Fruit fly (Drosophila melanogaster): ENCODE results near the gene CG31788.

The CG31788 gene

DNA sequence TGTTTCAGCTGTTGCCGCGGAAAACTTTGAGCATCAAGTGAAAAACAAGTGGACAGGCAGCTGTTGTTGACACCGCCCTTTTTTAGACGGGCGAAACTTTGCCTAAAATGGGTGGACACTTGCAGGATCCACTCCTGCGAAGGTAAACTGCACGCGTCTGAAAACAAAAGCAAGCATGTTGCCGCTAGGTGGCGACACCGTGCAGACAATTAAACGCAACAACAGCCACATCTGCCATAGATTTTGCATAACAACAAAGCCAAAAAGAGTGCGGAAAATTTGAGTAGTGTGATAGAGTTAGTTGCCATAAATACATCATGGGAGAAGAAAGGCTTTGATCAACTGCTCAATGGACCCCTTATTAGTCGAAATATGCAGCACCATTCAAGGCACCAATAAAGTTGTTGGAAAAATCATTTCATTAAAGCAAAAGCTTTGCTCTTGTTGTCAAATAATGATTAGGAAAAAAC, 36.7 kb upstream of the CG31788 start, which contains the start of gene CG5790:
CG5790 (plus strand) TSS at position 420 of the 470 bp plus-strand sequence.
- TF ChIP-seq psq (GFP tag; optimal IDR thresholded peaks at IDR 0.05) (no peak), Jra (GFP tag; optimal IDR thresholded peaks at IDR 0.05) (no peak), CrebA (GFP tag; optimal IDR thresholded peaks at IDR 0.05; ENCODE audit: borderline replicate concordance) (no peak), dl (GFP tag; optimal IDR thresholded peaks at IDR 0.05; ENCODE audit: insufficient read depth in 1 of 2, partially characterized antibody in 2 of 2) (no peak), dsf (GFP tag; optimal IDR thresholded peaks at IDR 0.05; ENCODE audit: borderline replicate concordance) (no peak), sage (GFP tag; optimal IDR thresholded peaks at IDR 0.05) (no peak), CG9705 (GFP tag; optimal IDR thresholded peaks at IDR 0.05) (no peak), jim (GFP tag; optimal IDR thresholded peaks at IDR 0.05) (no peak), Sp1 (GFP tag; optimal IDR thresholded peaks at IDR 0.05) (no peak), Myc (optimal IDR thresholded peaks at IDR 0.05) (no peak), br (GFP tag; optimal IDR thresholded peaks at IDR 0.05) (no peak), Mio (GFP tag; optimal IDR thresholded peaks at IDR 0.05) (no peak), Dfd (GFP tag; optimal IDR thresholded peaks at IDR 0.05) (no peak), HLH106 (tag; optimal IDR thresholded peaks at IDR 0.05) (no peak), Hr83 (GFP tag; optimal IDR thresholded peaks at IDR 0.05; ENCODE audit: poor library complexity, severe bottlenecking) (no peak), Hr78 (GFP tag; optimal IDR thresholded peaks at IDR 0.05) (no peak)

DNA sequence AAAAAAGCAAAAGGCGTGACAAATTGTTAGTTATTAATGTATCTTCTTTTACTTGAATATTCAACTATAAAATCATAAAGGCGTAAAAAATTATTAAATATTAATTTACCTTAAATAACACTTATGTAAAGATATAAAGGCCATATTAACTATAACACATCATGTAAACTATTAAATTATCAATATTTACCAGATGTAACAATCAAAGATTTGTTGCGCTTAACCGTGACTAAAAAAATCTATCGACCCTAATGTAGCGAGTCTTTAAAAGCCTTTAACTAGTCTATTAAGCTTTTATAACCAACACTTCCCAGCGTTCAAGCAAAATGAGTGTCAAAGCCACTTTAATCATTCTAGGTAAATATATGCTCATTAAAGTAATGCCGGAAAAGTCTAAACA, 34.4 kb upstream of the CG31788 start, which contains the start of gene Sfp36F:
Sfp36F (plus strand) TSS at position 301 of the 400 bp plus-strand sequence.
- no peak for TF ChIP-seq jim (GFP tag; optimal IDR thresholded peaks at IDR 0.05)
- no peak for TF ChIP-seq OdsH (GFP tag; optimal IDR thresholded peaks at IDR 0.05)
- TF ChIP-seq ey (GFP tag; optimal IDR thresholded peaks at IDR 0.05) = no peak
- no peak for TF ChIP-seq fru (GFP tag; optimal IDR thresholded peaks at IDR 0.05)
- TF ChIP-seq h (GFP tag; optimal IDR thresholded peaks at IDR 0.05) = no peak

DNA sequence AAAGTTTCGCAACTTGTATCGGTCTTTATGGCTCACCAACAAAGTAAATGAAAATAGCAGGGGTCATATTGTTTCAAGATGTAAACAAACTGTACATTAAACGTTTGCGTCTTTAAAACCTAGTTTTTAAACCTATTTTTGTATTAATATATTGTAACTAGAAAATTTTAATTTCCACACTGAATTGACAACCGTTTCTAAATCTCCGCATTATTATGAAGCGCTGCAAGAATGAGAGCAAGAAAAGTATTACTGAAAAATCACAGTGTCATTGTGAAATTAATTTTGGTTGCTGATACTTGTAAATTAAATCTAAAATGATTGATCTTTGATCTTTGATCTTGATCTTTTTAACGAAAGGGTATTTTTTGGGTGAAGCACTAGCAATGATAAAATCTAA, 33.6 kb upstream of the CG31788 start, which contains the start of gene CG43362:
CG43362 (minus strand) TSS at position 101 of the 400 bp plus-strand sequence.
- TF ChIP-seq Dfd (GFP tag; optimal IDR thresholded peaks at IDR 0.05) (no peak), Sp1 (GFP tag; optimal IDR thresholded peaks at IDR 0.05) (no peak), Vsx2 (GFP tag; optimal IDR thresholded peaks at IDR 0.05; ENCODE audit: partially characterized antibody) (no peak), Jra (GFP tag; optimal IDR thresholded peaks at IDR 0.05) (no peak), h (GFP tag; optimal IDR thresholded peaks at IDR 0.05) (no peak), GATAd (GFP tag; optimal IDR thresholded peaks at IDR 0.05) (no peak), sv (GFP tag; optimal IDR thresholded peaks at IDR 0.05) (no peak), Myc (optimal IDR thresholded peaks at IDR 0.05) (no peak), Hr83 (GFP tag; optimal IDR thresholded peaks at IDR 0.05; ENCODE audit: poor library complexity, severe bottlenecking) (no peak), brk (GFP tag; optimal IDR thresholded peaks at IDR 0.05) (no peak), Abd-B (GFP tag; optimal IDR thresholded peaks at IDR 0.05) (no peak), tai (GFP tag; optimal IDR thresholded peaks at IDR 0.05) (no peak), CrebA (GFP tag; optimal IDR thresholded peaks at IDR 0.05; ENCODE audit: borderline replicate concordance) (no peak), foxo (GFP tag; optimal IDR thresholded peaks at IDR 0.05) (no peak), lola (GFP tag; optimal IDR thresholded peaks at IDR 0.05) (no peak), woc (GFP tag; optimal IDR thresholded peaks at IDR 0.05) (no peak)

DNA sequence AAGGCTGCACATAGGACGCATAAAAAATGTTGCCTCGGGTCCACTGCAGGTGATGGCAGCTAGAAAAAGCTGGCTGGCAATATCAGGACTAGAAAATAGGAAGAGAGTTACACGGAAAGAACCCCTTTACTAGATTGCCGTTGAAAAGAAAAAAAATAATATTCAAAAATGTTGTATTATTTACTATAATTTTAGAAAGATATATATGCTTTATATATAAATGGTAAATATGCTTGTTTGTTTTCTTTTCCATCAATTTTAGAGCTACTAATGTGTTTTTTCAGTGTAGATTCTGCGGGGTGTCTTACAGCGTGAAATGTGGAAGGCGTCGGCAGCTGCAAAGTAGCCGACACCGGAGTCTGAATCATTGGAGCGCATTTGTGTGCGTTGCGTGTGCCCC, 29.4 kb upstream of the CG31788 start:
- TF ChIP-seq Abd-B (GFP tag; optimal IDR thresholded peaks at IDR 0.05) = no peak
- TF ChIP-seq Hnf4 (GFP tag; optimal IDR thresholded peaks at IDR 0.05) = no peak
- no peak for TF ChIP-seq ey (GFP tag; optimal IDR thresholded peaks at IDR 0.05)
- no peak for TF ChIP-seq Rel (GFP tag; optimal IDR thresholded peaks at IDR 0.05)
- TF ChIP-seq Rel (tag; optimal IDR thresholded peaks at IDR 0.05) = no peak
- no peak for TF ChIP-seq foxo (GFP tag; optimal IDR thresholded peaks at IDR 0.05)
- TF ChIP-seq lola (GFP tag; optimal IDR thresholded peaks at IDR 0.05) = no peak

dm6 chr2L:18285620-18286019, 27.8 kb upstream of the CG31788 start, which contains the start of gene CG31787:
TSS of gene CG31787 (minus strand) at chr2L:18285720.
- no peak for TF ChIP-seq sv (GFP tag; optimal IDR thresholded peaks at IDR 0.05)
- TF ChIP-seq OdsH (GFP tag; optimal IDR thresholded peaks at IDR 0.05) = no peak
